Worm (Caenorhabditis elegans) whole organism, young adult: ENCODE measurements around the gene B0252.3.

Experiments
- C06A6.2 ChIP-seq: fragments of 200-800 bp; sonication (Bioruptor generic); conservative IDR thresholded peaks from 2 replicates; pipeline ENCODE4 v1.3.6; 2022; ENCODE audit warnings: missing genetic modification characterization, missing compliant biosample characterization
- Y67H2A.10 ChIP-seq: fragments of 200-800 bp; sonication (Bioruptor generic); conservative IDR thresholded peaks from 2 replicates; pipeline ENCODE4 v1.3.6; 2022; ENCODE audit warnings: missing genetic modification reagents, missing genetic modification characterization, missing compliant biosample characterization
- attf-5 ChIP-seq: fragments of 200-800 bp; sonication (Bioruptor generic); optimal IDR thresholded peaks from 2 replicates; lab custom pipeline; 2018; ENCODE audit warnings: mild to moderate bottlenecking, missing genetic modification characterization, missing compliant biosample characterization
- cebp-2 ChIP-seq: fragments of 200-800 bp; sonication (Bioruptor generic); IDR thresholded peaks from 2 replicates; pipeline ENCODE4 v1.3.6; 2022; ENCODE audit warnings: missing genetic modification characterization, missing compliant biosample characterization
- fkh-3 ChIP-seq: sonication (generic microtip); optimal IDR thresholded peaks from 2 replicates; lab custom pipeline; 2016; ENCODE audit warnings: mild to moderate bottlenecking, missing genetic modification characterization, missing compliant biosample characterization
- hmg-20 ChIP-seq: fragments of 200-800 bp; sonication (Bioruptor generic); IDR thresholded peaks from 2 replicates; pipeline ENCODE4 v1.3.6; 2022; ENCODE audit warnings: missing genetic modification reagents, missing genetic modification characterization, missing compliant biosample characterization
- hrde-1 ChIP-seq: sonication (generic microtip); optimal IDR thresholded peaks from 2 replicates; lab custom pipeline; 2016; ENCODE audit warnings: missing genetic modification characterization, mild to moderate bottlenecking, missing compliant biosample characterization, moderate library complexity, missing genotype, missing genetic modification reagents, borderline replicate concordance
- let-607 ChIP-seq, 2 experiments: fragments of 200-800 bp in 1 of 2; sonication (Bioruptor generic) in 1 of 2; sonication (generic microtip) in 1 of 2; optimal IDR thresholded peaks; 2 replicates each; lab custom pipeline; 2016 to 2018; ENCODE audit warnings: mild to moderate bottlenecking in 2 of 2, missing compliant biosample characterization in 2 of 2, missing genetic modification characterization in 2 of 2, moderate library complexity in 2 of 2, missing genotype in 1 of 2
- pbrm-1 ChIP-seq: fragments of 200-800 bp; sonication (Bioruptor generic); IDR thresholded peaks from 2 replicates; pipeline ENCODE4 v1.3.6; 2022; ENCODE audit warnings: missing genetic modification reagents, missing genetic modification characterization, missing compliant biosample characterization
- pha-4 ChIP-seq: fragments of 150-350 bp; sonication (generic microtip); optimal IDR thresholded peaks from 2 replicates; lab custom pipeline; 2014; ENCODE audit warnings: missing biosample characterization, missing genetic modification reagents, missing genetic modification characterization

ce11 chrII:6930072-6930471 lies 22.5 kb upstream of the B0252.3 start:
- no peak for TF ChIP-seq pha-4 (tag; lab: Kevin White, UChicago)
- no peak for TF ChIP-seq pbrm-1 (GFP tag; lab: Robert Waterston, UW)
- TF ChIP-seq cebp-2 = no peak
- TF ChIP-seq fkh-3 (tag; lab: Kevin White, UChicago) = no peak
- no peak for TF ChIP-seq Y67H2A.10 (GFP tag; lab: Robert Waterston, UW)
- no peak for TF ChIP-seq hmg-20 (GFP tag; lab: Robert Waterston, UW)
- no peak for TF ChIP-seq C06A6.2 (GFP tag; lab: Robert Waterston, UW)
- no peak for TF ChIP-seq hrde-1 (tag; lab: Kevin White, UChicago)
- TF ChIP-seq attf-5 (GFP tag; lab: Kevin White, UChicago) = no peak
- no peak for TF ChIP-seq let-607 (tag; optimal IDR thresholded peaks at IDR 0.05; lab: Kevin White, UChicago)
